Worm (Caenorhabditis elegans): ENCODE measurements around the gene igeg-2.

DNA sequence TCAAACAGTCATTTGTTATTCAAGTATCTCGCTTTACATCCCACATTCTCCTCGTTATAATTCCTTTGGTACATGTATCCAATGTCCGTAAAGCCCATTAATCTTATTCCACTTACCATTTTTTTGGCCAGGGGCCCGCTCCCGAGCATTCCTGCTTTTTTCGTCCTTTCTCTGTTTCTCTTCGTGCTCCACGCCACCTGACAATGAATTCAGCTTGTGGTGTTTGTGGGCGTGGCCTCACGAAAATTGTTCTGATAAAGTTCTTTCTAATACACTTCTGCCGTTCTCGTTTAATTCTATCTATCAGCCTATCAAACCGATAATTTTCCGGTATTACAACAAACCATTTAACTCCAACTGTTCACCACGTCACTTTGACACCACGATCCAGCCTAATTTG lies 33.6 kb upstream of the igeg-2 start:
- TF ChIP-seq ztf-23 (GFP tag; IDR thresholded peaks at IDR 0.05) (no peak), tab-1 (GFP tag; IDR thresholded peaks at IDR 0.05) (no peak), ztf-29 (GFP tag; IDR thresholded peaks at IDR 0.05) (no peak), cog-1 (tag; optimal IDR thresholded peaks at IDR 0.05) (no peak), klf-2 (GFP tag; conservative IDR thresholded peaks at IDR 0.05) (no peak)

Data from whole organism, midembryonic.